Worm (Caenorhabditis elegans) whole organism, young adult: ENCODE measurements around the gene C49C8.5.

Experiments
- C06A6.2 ChIP-seq: fragments of 200-800 bp; sonication (Bioruptor generic); conservative IDR thresholded peaks from 2 replicates; pipeline ENCODE4 v1.3.6; 2022; ENCODE audit warnings: missing genetic modification characterization, missing compliant biosample characterization
- D2030.7 ChIP-seq: fragments of 200-800 bp; sonication (Bioruptor generic); IDR thresholded peaks from 2 replicates; pipeline ENCODE4 v1.3.6; 2022; ENCODE audit warnings: missing genetic modification reagents, missing genetic modification characterization, missing compliant biosample characterization
- F23B12.7 ChIP-seq: sonication (generic microtip); optimal IDR thresholded peaks from 2 replicates; lab custom pipeline; 2017; ENCODE audit warnings: missing genetic modification characterization, mild to moderate bottlenecking, missing compliant biosample characterization, antibody characterized with exemption, moderate library complexity; ENCODE audit not compliant: insufficient read depth
- F33H1.4 ChIP-seq: fragments of 200-800 bp; sonication (Bioruptor generic); IDR thresholded peaks from 2 replicates; pipeline ENCODE4 v1.3.6; 2022; ENCODE audit warnings: missing genetic modification reagents, missing genetic modification characterization, missing compliant biosample characterization
- F49E8.2 ChIP-seq: sonication (generic microtip); optimal IDR thresholded peaks from 3 replicates; lab custom pipeline; 2017; ENCODE audit warnings: missing genetic modification characterization, mild to moderate bottlenecking, missing compliant biosample characterization, antibody characterized with exemption, moderate library complexity; ENCODE audit not compliant: insufficient read depth
- F57C9.4 ChIP-seq: sonication (generic microtip); optimal IDR thresholded peaks from 2 replicates; lab custom pipeline; 2017; ENCODE audit warnings: mild to moderate bottlenecking, missing genetic modification characterization, missing compliant biosample characterization
- K11D2.4 ChIP-seq: fragments of 200-800 bp; sonication (Bioruptor generic); IDR thresholded peaks from 2 replicates; pipeline ENCODE4 v1.3.6; 2022; ENCODE audit warnings: missing genetic modification reagents, missing genetic modification characterization, missing compliant biosample characterization
- Y67H2A.10 ChIP-seq: fragments of 200-800 bp; sonication (Bioruptor generic); conservative IDR thresholded peaks from 2 replicates; pipeline ENCODE4 v1.3.6; 2022; ENCODE audit warnings: missing genetic modification reagents, missing genetic modification characterization, missing compliant biosample characterization
- ZK185.1 ChIP-seq: sonication (generic microtip); optimal IDR thresholded peaks from 2 replicates; lab custom pipeline; 2016; ENCODE audit warnings: mild to moderate bottlenecking, missing genetic modification characterization, missing compliant biosample characterization; ENCODE audit not compliant: poor library complexity, severe bottlenecking
- akir-1 ChIP-seq: fragments of 200-800 bp; sonication (Bioruptor generic); optimal IDR thresholded peaks from 2 replicates; lab custom pipeline; 2018; ENCODE audit warnings: mild to moderate bottlenecking, missing genetic modification characterization, moderate library complexity, missing compliant biosample characterization
- aptf-2 ChIP-seq: fragments of 200-800 bp; sonication (Bioruptor generic); conservative IDR thresholded peaks from 2 replicates; pipeline ENCODE4 v1.3.6; 2022; ENCODE audit warnings: missing genetic modification reagents, missing genetic modification characterization, missing compliant biosample characterization
- aptf-3 ChIP-seq: fragments of 200-800 bp; sonication (Bioruptor generic); IDR thresholded peaks from 2 replicates; pipeline ENCODE4 v1.3.6; 2022; ENCODE audit warnings: missing genetic modification characterization, missing compliant biosample characterization
- attf-3 ChIP-seq: fragments of 200-800 bp; sonication (Bioruptor generic); conservative IDR thresholded peaks from 2 replicates; pipeline ENCODE4 v1.3.6; 2022; ENCODE audit warnings: missing genetic modification reagents, missing genetic modification characterization, missing compliant biosample characterization
- attf-6 ChIP-seq: fragments of 200-800 bp; sonication (Bioruptor generic); IDR thresholded peaks from 2 replicates; pipeline ENCODE4 v1.3.6; 2022; ENCODE audit warnings: missing genetic modification reagents, missing genetic modification characterization, missing compliant biosample characterization
- bed-1 ChIP-seq: fragments of 200-800 bp; sonication (Bioruptor generic); IDR thresholded peaks from 2 replicates; pipeline ENCODE4 v1.3.6; 2022; ENCODE audit warnings: missing genetic modification reagents, missing genetic modification characterization, missing compliant biosample characterization
- bed-2 ChIP-seq: fragments of 200-800 bp; sonication (Bioruptor generic); IDR thresholded peaks from 2 replicates; pipeline ENCODE4 v1.3.6; 2022; ENCODE audit warnings: missing genetic modification reagents, missing genetic modification characterization, missing compliant biosample characterization
- ceh-58 ChIP-seq: fragments of 200-800 bp; sonication (Bioruptor generic); IDR thresholded peaks from 2 replicates; pipeline ENCODE4 v1.3.6; 2022; ENCODE audit warnings: missing genetic modification characterization, missing compliant biosample characterization
- die-1 ChIP-seq: sonication (generic microtip); optimal IDR thresholded peaks from 2 replicates; lab custom pipeline; 2016; ENCODE audit warnings: missing genotype, mild to moderate bottlenecking, missing genetic modification characterization, missing compliant biosample characterization
- dpl-1 ChIP-seq: fragments of 150-350 bp; optimal IDR thresholded peaks from 2 replicates; lab custom pipeline; 2014; ENCODE audit warnings: missing biosample characterization, missing genetic modification reagents, missing genetic modification characterization
- efl-1 ChIP-seq: fragments of 150-350 bp; optimal IDR thresholded peaks from 2 replicates; lab custom pipeline; 2014; ENCODE audit warnings: missing biosample characterization, missing genetic modification reagents, missing genetic modification characterization
- egl-18 ChIP-seq: fragments of 200-800 bp; sonication (Bioruptor generic); IDR thresholded peaks from 2 replicates; pipeline ENCODE4 v1.3.6; 2022; ENCODE audit warnings: missing genetic modification reagents, missing genetic modification characterization, missing compliant biosample characterization
- egrh-3 ChIP-seq: fragments of 200-800 bp; sonication (Bioruptor generic); IDR thresholded peaks from 2 replicates; pipeline ENCODE4 v1.3.6; 2022; ENCODE audit warnings: missing genetic modification reagents, missing genetic modification characterization, missing compliant biosample characterization
- ekl-4 ChIP-seq: fragments of 200-800 bp; sonication (Bioruptor generic); IDR thresholded peaks from 2 replicates; pipeline ENCODE4 v1.3.6; 2022; ENCODE audit warnings: missing genetic modification reagents, missing genetic modification characterization, missing compliant biosample characterization
- hlh-26 ChIP-seq: fragments of 200-800 bp; sonication (Bioruptor generic); conservative IDR thresholded peaks from 2 replicates; pipeline ENCODE4 v1.3.6; 2022; ENCODE audit warnings: missing genetic modification reagents, missing genetic modification characterization, missing compliant biosample characterization
- hmg-20 ChIP-seq: fragments of 200-800 bp; sonication (Bioruptor generic); IDR thresholded peaks from 2 replicates; pipeline ENCODE4 v1.3.6; 2022; ENCODE audit warnings: missing genetic modification reagents, missing genetic modification characterization, missing compliant biosample characterization
- madf-3 ChIP-seq: fragments of 200-800 bp; sonication (Bioruptor generic); IDR thresholded peaks from 2 replicates; pipeline ENCODE4 v1.3.6; 2022; ENCODE audit warnings: missing genetic modification reagents, missing genetic modification characterization, missing compliant biosample characterization
- madf-6 ChIP-seq: fragments of 200-800 bp; sonication (Bioruptor generic); IDR thresholded peaks from 2 replicates; pipeline ENCODE4 v1.3.6; 2022; ENCODE audit warnings: missing genetic modification reagents, missing genetic modification characterization, missing compliant biosample characterization
- mxl-1 ChIP-seq: sonication (generic microtip); optimal IDR thresholded peaks from 2 replicates; lab custom pipeline; 2016; ENCODE audit warnings: missing genetic modification characterization, missing compliant biosample characterization
- nfyb-1 ChIP-seq: fragments of 200-800 bp; sonication (Bioruptor generic); IDR thresholded peaks from 2 replicates; pipeline ENCODE4 v1.3.6; 2022; ENCODE audit warnings: missing genetic modification reagents, missing genetic modification characterization, missing compliant biosample characterization
- nhr-80 ChIP-seq: sonication (generic microtip); optimal IDR thresholded peaks from 2 replicates; lab custom pipeline; 2016; ENCODE audit warnings: missing genetic modification characterization, missing compliant biosample characterization
- sea-2 ChIP-seq: fragments of 200-800 bp; sonication (Bioruptor generic); IDR thresholded peaks from 2 replicates; pipeline ENCODE4 v1.3.6; 2022; ENCODE audit warnings: missing genetic modification characterization, missing compliant biosample characterization
- snpc-3.4 ChIP-seq: sonication (generic microtip); optimal IDR thresholded peaks from 2 replicates; lab custom pipeline; 2017; ENCODE audit warnings: missing genetic modification characterization, mild to moderate bottlenecking, missing compliant biosample characterization, antibody characterized with exemption, moderate library complexity, missing genotype, missing genetic modification reagents
- tbp1 ChIP-seq: fragments of 200-800 bp; sonication (Bioruptor generic); optimal IDR thresholded peaks from 2 replicates; lab custom pipeline; 2018; ENCODE audit warnings: mild to moderate bottlenecking, missing genetic modification characterization, missing compliant biosample characterization
- zim-3 ChIP-seq: sonication (generic microtip); optimal IDR thresholded peaks from 2 replicates; lab custom pipeline; 2017; ENCODE audit warnings: mild to moderate bottlenecking, missing genetic modification characterization, moderate library complexity, missing compliant biosample characterization
- ztf-25 ChIP-seq: fragments of 200-800 bp; sonication (Bioruptor generic); IDR thresholded peaks from 2 replicates; pipeline ENCODE4 v1.3.6; 2022; ENCODE audit warnings: missing genetic modification reagents, missing genetic modification characterization, missing compliant biosample characterization
- ztf-28 ChIP-seq: fragments of 200-800 bp; sonication (Bioruptor generic); IDR thresholded peaks from 2 replicates; pipeline ENCODE4 v1.3.6; 2022; ENCODE audit warnings: missing genetic modification reagents, missing genetic modification characterization, missing compliant biosample characterization

Gene C49C8.5

ce11 chrIV:8668635-8669034, 15.2 kb upstream of the C49C8.5 start, which contains the start of gene cdh-5:
Gene cdh-5 (plus strand): TSS chrIV:8668935.
- TF ChIP-seq ZK185.1 (tag; lab: Kevin White, UChicago) (no peak), C06A6.2 (GFP tag; lab: Robert Waterston, UW) (no peak), attf-6 (GFP tag; lab: Robert Waterston, UW) (no peak), F23B12.7 (tag; lab: Kevin White, UChicago) (no peak), Y67H2A.10 (GFP tag; lab: Robert Waterston, UW) (no peak), mxl-1 (tag; lab: Kevin White, UChicago) (no peak), madf-3 (GFP tag; lab: Robert Waterston, UW) (no peak), F49E8.2 (tag; lab: Kevin White, UChicago) (no peak)
- TF ChIP-seq, all 124 proteins: peak for 0

- peak; percentile 63; the same call in 1 of the 2 replicates for TF ChIP-seq egrh-3 (GFP tag; lab: Robert Waterston, UW)
- TF ChIP-seq, all 124 proteins: peak for 1; not testable (repeated sequence) for 123
Measured at ce11 chrIV:8667155-8667554, 13.7 kb upstream of the C49C8.5 start.

- no peak for TF ChIP-seq bed-2 (GFP tag; lab: Robert Waterston, UW)
- peak; percentile 94 for TF ChIP-seq attf-3 (GFP tag; lab: Robert Waterston, UW)
- no peak for TF ChIP-seq hlh-26 (GFP tag; lab: Robert Waterston, UW)
- TF ChIP-seq nfyb-1 (GFP tag; lab: Robert Waterston, UW), result no peak
- TF ChIP-seq hmg-20, result no peak
Measured at ce11 chrIV:8665778-8666177, 12.3 kb upstream of the C49C8.5 start.

- TF ChIP-seq zim-3 (tag; lab: Kevin White, UChicago) (no peak), egl-18 (GFP tag; lab: Robert Waterston, UW) (no peak), madf-6 (GFP tag; lab: Robert Waterston, UW) (no peak), ztf-28 (GFP tag; lab: Robert Waterston, UW) (no peak), aptf-3 (no peak), tbp1 (GFP tag; lab: Kevin White, UChicago) (no peak), sea-2 (no peak), dpl-1 (GFP tag; lab: Kevin White, UChicago) (no peak), F57C9.4 (tag; lab: Kevin White, UChicago) (no peak), nhr-80 (no peak), akir-1 (GFP tag; lab: Kevin White, UChicago) (no peak), ztf-25 (GFP tag; lab: Robert Waterston, UW) (no peak), D2030.7 (GFP tag; lab: Robert Waterston, UW) (no peak)
Measured at ce11 chrIV:8658122-8658521, 4.7 kb upstream of the C49C8.5 start, which contains the start of gene C49C8.6. Gene C49C8.6 (minus strand): TSS chrIV:8658222.

- TF ChIP-seq aptf-2 (GFP tag; lab: Robert Waterston, UW), result no peak
- no peak for TF ChIP-seq F33H1.4
- TF ChIP-seq egrh-3 (GFP tag; lab: Robert Waterston, UW), result no peak
- TF ChIP-seq snpc-3.4 (tag; lab: Kevin White, UChicago), result no peak
- TF ChIP-seq sea-2, result no peak
- no peak for TF ChIP-seq tbp1 (GFP tag; lab: Kevin White, UChicago)
- no peak for TF ChIP-seq bed-1 (GFP tag; lab: Robert Waterston, UW)
- TF ChIP-seq ekl-4, result no peak
- no peak for TF ChIP-seq ceh-58 (GFP tag; lab: Robert Waterston, UW)
- TF ChIP-seq K11D2.4, result no peak
- TF ChIP-seq madf-3 (GFP tag; lab: Robert Waterston, UW), result no peak
- TF ChIP-seq die-1 (tag; lab: Kevin White, UChicago), result no peak
- TF ChIP-seq efl-1 (GFP tag; lab: Kevin White, UChicago), result no peak
- no peak for TF ChIP-seq dpl-1 (GFP tag; lab: Kevin White, UChicago)
Measured at ce11 chrIV:8654115-8654628, 708 bp upstream of the C49C8.5 start, which contains the start of gene C49C8.1. Gene C49C8.1 (plus strand): TSS chrIV:8654578.
